Fruit fly (Drosophila melanogaster) whole organism, adult: Measurements from ENCODE around the gene Hmgcr.

Experiments used
- CG11617 ChIP-seq: fragments of 200-800 bp; sonication (Bioruptor generic); optimal IDR thresholded peaks from 2 replicates; lab custom pipeline; 2017; ENCODE audit warnings: mild to moderate bottlenecking, missing biosample characterization, missing genetic modification reagents, missing genetic modification characterization
- CG12768 ChIP-seq: fragments of 200-800 bp; sonication (Bioruptor generic); optimal IDR thresholded peaks from 2 replicates; lab custom pipeline; 2017; ENCODE audit warnings: missing biosample characterization, missing genetic modification characterization, mild to moderate bottlenecking, moderate library complexity, missing genetic modification reagents
- CG14711 ChIP-seq: fragments of 200-800 bp; sonication (Bioruptor generic); optimal IDR thresholded peaks from 2 replicates; lab custom pipeline; 2018; ENCODE audit warnings: missing biosample characterization, mild to moderate bottlenecking, missing genetic modification characterization, moderate library complexity
- CG1620 ChIP-seq: fragments of 200-800 bp; sonication (Bioruptor generic); optimal IDR thresholded peaks from 2 replicates; lab custom pipeline; 2016; ENCODE audit warnings: missing biosample characterization, missing genetic modification characterization
- CG33017 ChIP-seq: fragments of 200-800 bp; sonication (Bioruptor generic); optimal IDR thresholded peaks from 2 replicates; lab custom pipeline; 2018; ENCODE audit warnings: missing biosample characterization, mild to moderate bottlenecking, missing genetic modification characterization, moderate library complexity
- CG5204 ChIP-seq: fragments of 200-800 bp; sonication (Bioruptor generic); optimal IDR thresholded peaks from 2 replicates; lab custom pipeline; 2016; ENCODE audit warnings: missing biosample characterization, missing genetic modification characterization
- CG7045 ChIP-seq: fragments of 200-800 bp; sonication (Bioruptor generic); optimal IDR thresholded peaks from 2 replicates; lab custom pipeline; 2017; ENCODE audit warnings: missing biosample characterization, mild to moderate bottlenecking, missing genetic modification characterization
- CG7101 ChIP-seq: fragments of 200-800 bp; sonication (Bioruptor generic); optimal IDR thresholded peaks from 2 replicates; lab custom pipeline; 2018; ENCODE audit warnings: missing biosample characterization, mild to moderate bottlenecking, missing genetic modification characterization, moderate library complexity
- Clk ChIP-seq: fragments of 200-800 bp; sonication (Bioruptor generic); optimal IDR thresholded peaks from 2 replicates; lab custom pipeline; 2017; ENCODE audit warnings: missing biosample characterization, missing genetic modification characterization
- Crg-1 ChIP-seq: fragments of 200-800 bp; sonication (Bioruptor generic); optimal IDR thresholded peaks from 2 replicates; lab custom pipeline; 2016; ENCODE audit warnings: missing biosample characterization, missing genetic modification characterization
- Hr96 ChIP-seq: fragments of 200-800 bp; sonication (Bioruptor generic); optimal IDR thresholded peaks from 2 replicates; lab custom pipeline; 2016; ENCODE audit warnings: missing biosample characterization, missing genetic modification characterization
- Mnt ChIP-seq: fragments of 200-800 bp; sonication (Bioruptor generic); optimal IDR thresholded peaks from 2 replicates; lab custom pipeline; 2016; ENCODE audit warnings: missing biosample characterization, mild to moderate bottlenecking, missing genetic modification characterization
- bab1 ChIP-seq: fragments of 200-800 bp; sonication (Bioruptor generic); optimal IDR thresholded peaks from 3 replicates; lab custom pipeline; 2019; ENCODE audit warnings: missing biosample characterization, mild to moderate bottlenecking, missing genetic modification characterization, moderate library complexity
- cic ChIP-seq: fragments of 200-800 bp; sonication (Bioruptor generic); optimal IDR thresholded peaks from 2 replicates; lab custom pipeline; 2017; ENCODE audit warnings: missing biosample characterization, mild to moderate bottlenecking, missing genetic modification characterization, moderate library complexity
- cnc ChIP-seq, 2 experiments: fragments of >200 bp; optimal IDR thresholded peaks; 2 replicates each; lab custom pipeline; 2017
- kay ChIP-seq: fragments of 200-800 bp; sonication (Bioruptor generic); peaks from one replicate; lab custom pipeline; 2016; ENCODE audit warnings: missing biosample characterization, missing genetic modification characterization, borderline replicate concordance
- ovo ChIP-seq: fragments of 200-800 bp; sonication (Bioruptor generic); optimal IDR thresholded peaks from 2 replicates; lab custom pipeline; 2016; ENCODE audit warnings: missing biosample characterization, missing genetic modification characterization
- pad ChIP-seq: fragments of 200-800 bp; sonication (Bioruptor generic); optimal IDR thresholded peaks from 3 replicates; lab custom pipeline; 2017; ENCODE audit warnings: missing biosample characterization, missing genetic modification characterization, mild to moderate bottlenecking, moderate library complexity, missing genetic modification reagents
- tj ChIP-seq: fragments of 200-800 bp; sonication (Bioruptor generic); optimal IDR thresholded peaks from 3 replicates; lab custom pipeline; 2017; ENCODE audit warnings: missing biosample characterization, mild to moderate bottlenecking, missing genetic modification characterization, moderate library complexity
- toe ChIP-seq: fragments of 200-800 bp; sonication (Bioruptor generic); optimal IDR thresholded peaks from 2 replicates; lab custom pipeline; 2016; ENCODE audit warnings: missing biosample characterization, missing genetic modification characterization

Hmgcr gene

DNA sequence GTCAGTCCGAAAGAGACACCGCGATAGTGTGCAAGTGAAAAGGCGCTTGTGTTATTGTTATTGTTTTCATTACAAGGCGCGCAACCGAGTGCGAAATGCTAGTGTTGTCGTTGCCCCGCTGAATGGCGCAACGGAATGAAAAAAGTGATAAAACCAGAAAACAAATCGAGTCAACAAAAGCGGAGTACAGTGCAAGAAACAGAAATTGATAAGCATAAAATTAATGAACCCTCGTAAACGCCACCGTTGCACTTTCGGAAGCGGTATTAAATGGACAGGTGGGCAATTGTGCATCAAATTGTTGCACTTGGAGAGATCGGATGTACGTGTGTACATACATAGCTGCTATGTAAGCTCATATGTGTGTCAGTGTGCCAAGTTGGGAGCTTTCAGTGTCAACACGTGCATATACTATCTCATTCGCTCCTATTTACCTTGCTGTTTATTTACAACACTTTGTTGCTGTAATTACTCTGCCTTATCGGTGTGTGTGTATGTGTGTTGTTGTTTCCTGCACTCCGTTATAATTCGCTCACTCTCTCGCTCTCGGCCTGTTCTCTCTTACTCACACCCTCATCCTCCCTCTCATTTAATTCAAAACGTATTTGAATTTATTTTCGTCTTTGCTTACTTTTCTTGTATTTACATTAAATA, 9.6 kb upstream of the Hmgcr start:
- TF ChIP-seq CG12768 (GFP tag; lab: Kevin White, UChicago) (peak; percentile 55), toe (GFP tag; lab: Kevin White, UChicago) (peak; percentile 54), ovo (peak; percentile 94), tj (GFP tag; lab: Kevin White, UChicago) (peak; percentile 88), CG7045 (GFP tag; lab: Kevin White, UChicago) (peak; percentile 80), CG33017 (tag; lab: Kevin White, UChicago) (peak; percentile 72), CG5204 (GFP tag; lab: Kevin White, UChicago) (peak; percentile 11), CG7101 (tag; lab: Kevin White, UChicago) (peak; percentile 77), CG11617 (GFP tag; lab: Kevin White, UChicago) (peak; percentile 79), CG1620 (GFP tag; lab: Kevin White, UChicago) (no peak), kay (GFP tag; lab: Kevin White, UChicago) (peak; percentile 98), CG14711 (tag; lab: Kevin White, UChicago) (no peak), pad (GFP tag; lab: Kevin White, UChicago) (peak; percentile 89), bab1 (GFP tag; lab: Kevin White, UChicago) (peak; percentile 4), Clk (peak; percentile 81), Mnt (GFP tag; lab: Kevin White, UChicago) (peak; percentile 91), Hr96 (GFP tag; lab: Kevin White, UChicago) (peak; percentile 65), cic (peak; percentile 99), Crg-1 (GFP tag; lab: Kevin White, UChicago) (peak; percentile 92), cnc (optimal IDR thresholded peaks at IDR 0.05; lab: Kevin White, UChicago) (no peak)

dm6 chr3R:23724843-23725506, 8.1 kb upstream of the Hmgcr start:
- TF ChIP-seq CG5204 (GFP tag; lab: Kevin White, UChicago) (no peak), Clk (no peak), tj (GFP tag; lab: Kevin White, UChicago) (no peak), CG7101 (tag; lab: Kevin White, UChicago) (no peak), CG1620 (GFP tag; lab: Kevin White, UChicago) (no peak), CG12768 (GFP tag; lab: Kevin White, UChicago) (peak; percentile 18), bab1 (GFP tag; lab: Kevin White, UChicago) (no peak), pad (GFP tag; lab: Kevin White, UChicago) (no peak), CG33017 (tag; lab: Kevin White, UChicago) (peak; percentile 24), cnc (optimal IDR thresholded peaks at IDR 0.05; lab: Kevin White, UChicago) (peak in 1 of 2 experiments; percentile 16), cic (peak; percentile 90), Mnt (GFP tag; lab: Kevin White, UChicago) (peak; percentile 34), CG11617 (GFP tag; lab: Kevin White, UChicago) (no peak), ovo (no peak), CG7045 (GFP tag; lab: Kevin White, UChicago) (no peak), CG14711 (tag; lab: Kevin White, UChicago) (no peak), toe (GFP tag; lab: Kevin White, UChicago) (no peak)

DNA sequence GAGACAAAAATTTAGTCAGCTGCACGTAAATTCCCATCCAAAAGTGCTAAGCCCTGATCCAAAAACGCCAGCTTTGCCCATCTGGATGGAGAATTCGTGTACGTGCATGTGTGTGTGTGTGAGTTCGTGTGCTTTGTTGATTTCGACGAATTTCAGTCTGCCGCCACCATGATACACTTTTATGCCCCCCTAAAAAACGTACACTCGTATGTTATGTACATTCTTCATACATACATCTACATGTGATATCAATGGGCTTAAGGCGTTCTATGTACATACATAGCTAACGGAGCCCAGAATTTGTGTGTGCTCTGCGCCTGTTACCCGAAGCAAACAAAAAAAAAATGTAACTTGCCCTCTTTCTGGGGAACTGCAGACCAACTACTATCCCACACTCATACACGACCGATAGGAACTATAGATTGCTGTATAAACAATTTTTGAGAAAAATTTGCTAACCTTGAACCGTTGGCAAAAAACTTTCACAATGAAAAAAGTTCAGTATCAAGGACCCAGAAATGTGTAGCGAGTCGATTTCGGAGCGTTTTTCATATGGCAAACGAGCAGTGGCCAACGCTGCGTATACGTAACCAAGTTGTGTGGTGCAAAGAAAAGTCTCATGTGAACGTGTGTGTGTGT, 7.3 kb upstream of the Hmgcr start:
- TF ChIP-seq CG12768 (GFP tag; lab: Kevin White, UChicago) (peak; percentile 32), Hr96 (GFP tag; lab: Kevin White, UChicago) (no peak)

dm6 chr3R:23726740-23727139, 6.4 kb upstream of the Hmgcr start:
- TF ChIP-seq Crg-1 (GFP tag; lab: Kevin White, UChicago) (no peak), CG5204 (GFP tag; lab: Kevin White, UChicago) (peak; percentile 66), ovo (no peak), CG7045 (GFP tag; lab: Kevin White, UChicago) (peak; percentile 78), Mnt (GFP tag; lab: Kevin White, UChicago) (peak; percentile 25), cic (no peak), kay (GFP tag; lab: Kevin White, UChicago) (peak; percentile 88), CG12768 (GFP tag; lab: Kevin White, UChicago) (peak; percentile 49), cnc (optimal IDR thresholded peaks at IDR 0.05; lab: Kevin White, UChicago) (no peak), CG11617 (GFP tag; lab: Kevin White, UChicago) (peak; percentile 69), pad (GFP tag; lab: Kevin White, UChicago) (peak; percentile 22), Clk (no peak), CG7101 (tag; lab: Kevin White, UChicago) (peak; percentile 76), bab1 (GFP tag; lab: Kevin White, UChicago) (peak; percentile 20), toe (GFP tag; lab: Kevin White, UChicago) (peak; percentile 67), CG1620 (GFP tag; lab: Kevin White, UChicago) (no peak), tj (GFP tag; lab: Kevin White, UChicago) (peak; percentile 13), CG33017 (tag; lab: Kevin White, UChicago) (peak; percentile 87), CG14711 (tag; lab: Kevin White, UChicago) (peak; percentile 79), Hr96 (GFP tag; lab: Kevin White, UChicago) (peak; percentile 4)

DNA sequence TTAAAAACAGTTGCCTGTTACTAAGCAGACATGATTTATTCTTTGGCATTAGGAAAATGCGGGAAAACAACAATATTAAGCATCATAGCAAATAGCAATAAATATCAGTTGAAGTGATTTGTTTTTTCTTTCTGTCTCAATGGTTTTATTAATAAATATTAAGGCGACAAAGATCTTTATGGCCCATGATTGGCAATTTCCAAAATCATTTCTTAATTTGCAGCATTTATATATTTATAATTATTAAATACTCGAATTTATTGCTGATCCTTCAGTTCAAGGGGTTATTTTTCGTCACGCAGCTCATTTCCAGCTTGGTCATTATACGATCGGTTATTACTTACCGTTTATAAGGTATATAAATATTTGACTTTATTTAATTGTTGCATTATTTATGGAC, 5.5 kb upstream of the Hmgcr start:
- TF ChIP-seq Clk (no peak), Crg-1 (GFP tag; lab: Kevin White, UChicago) (no peak), pad (GFP tag; lab: Kevin White, UChicago) (no peak), CG33017 (tag; lab: Kevin White, UChicago) (no peak), CG14711 (tag; lab: Kevin White, UChicago) (no peak), Hr96 (GFP tag; lab: Kevin White, UChicago) (no peak), toe (GFP tag; lab: Kevin White, UChicago) (no peak), tj (GFP tag; lab: Kevin White, UChicago) (no peak), cnc (optimal IDR thresholded peaks at IDR 0.05; lab: Kevin White, UChicago) (no peak), Mnt (GFP tag; lab: Kevin White, UChicago) (no peak), CG5204 (GFP tag; lab: Kevin White, UChicago) (no peak), CG7101 (tag; lab: Kevin White, UChicago) (no peak), CG11617 (GFP tag; lab: Kevin White, UChicago) (no peak), cic (no peak), CG7045 (GFP tag; lab: Kevin White, UChicago) (no peak), bab1 (GFP tag; lab: Kevin White, UChicago) (no peak)
